Fruit fly (Drosophila melanogaster): Measurements from ENCODE around the gene CG7329.

DNA sequence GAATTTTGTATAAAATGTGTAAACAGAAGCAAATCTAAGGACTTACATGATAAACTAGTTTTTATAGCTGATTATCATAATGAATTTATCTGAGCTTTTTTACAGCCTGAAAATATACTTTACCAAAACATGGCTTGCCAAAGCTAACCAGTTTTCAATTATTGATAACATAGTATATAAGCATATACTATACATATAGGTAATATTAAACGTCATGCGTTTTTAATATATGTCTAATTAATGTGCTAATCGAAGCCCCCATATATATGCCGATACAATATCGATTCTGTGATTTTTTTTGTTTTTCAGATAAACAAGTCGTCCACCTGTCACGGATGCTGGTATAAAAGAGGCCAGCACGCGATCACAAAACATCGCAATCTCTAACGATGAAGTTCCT, 43.3 kb upstream of the CG7329 start, which contains the start of gene CG17107:
- TF ChIP-seq CG14655 (GFP tag; optimal IDR thresholded peaks at IDR 0.05) (no peak), Pif1B (GFP tag; optimal IDR thresholded peaks at IDR 0.05) (no peak), CG34367 (tag; optimal IDR thresholded peaks at IDR 0.05) (no peak), CG17806 (tag; optimal IDR thresholded peaks at IDR 0.05) (no peak), Pif1A (GFP tag; optimal IDR thresholded peaks at IDR 0.05) (no peak)
